Worm (Caenorhabditis elegans): ENCODE measurements around the gene Y43F8B.9.

The Y43F8B.9 gene

DNA sequence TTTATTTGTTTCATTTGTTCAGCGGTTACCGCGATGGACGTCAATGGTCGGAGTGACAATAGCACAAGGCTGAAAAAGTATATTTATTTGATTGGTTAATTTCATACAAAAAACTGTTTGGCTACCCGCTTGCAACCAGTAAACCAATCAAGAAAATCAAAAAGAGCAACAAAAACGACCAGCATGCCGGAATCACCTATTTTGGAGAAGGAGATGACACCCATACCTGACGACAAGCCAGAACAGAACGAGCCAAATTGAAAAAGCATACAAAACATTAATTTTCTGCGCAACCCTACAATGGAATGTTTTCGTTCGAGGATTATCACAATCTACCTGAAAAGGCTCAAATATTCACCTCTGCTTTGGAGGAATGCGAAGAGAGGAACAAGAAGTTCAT is 12.5 kb downstream of the Y43F8B.9 start, which contains the start of gene Y43F8B.7:
Y43F8B.7 (plus strand) TSS at position 301 of the 400 bp plus-strand sequence.
- TF ChIP-seq ceh-6 (GFP tag; optimal IDR thresholded peaks at IDR 0.05) = no peak
- TF ChIP-seq ceh-19 (GFP tag; optimal IDR thresholded peaks at IDR 0.05) = no peak
- no peak for TF ChIP-seq hlh-30 (tag; optimal IDR thresholded peaks at IDR 0.05; ENCODE audit: insufficient read depth)
- TF ChIP-seq ceh-31 (tag; optimal IDR thresholded peaks at IDR 0.05) = no peak
- no peak for TF ChIP-seq ceh-45 (GFP tag; IDR thresholded peaks at IDR 0.05)

DNA sequence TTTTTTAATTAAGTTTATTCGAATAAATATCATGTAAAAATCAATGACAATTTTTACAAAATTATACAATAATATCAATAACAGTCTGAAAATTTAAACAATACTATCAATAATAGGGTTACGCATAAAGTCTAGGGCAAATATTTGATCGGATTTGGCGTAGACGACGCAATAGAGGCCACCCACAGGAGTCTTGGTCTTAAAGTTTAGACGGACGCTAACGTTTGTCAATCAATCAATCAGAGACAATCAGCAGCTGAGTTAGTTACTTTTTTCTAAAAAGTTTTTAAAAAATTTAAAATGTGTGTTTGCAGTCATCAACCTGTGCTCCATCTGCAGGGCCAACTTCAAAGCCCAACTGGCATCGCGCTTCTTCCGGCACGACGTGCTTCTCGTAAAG is 13.3 kb downstream of the Y43F8B.9 start, which contains the start of gene Y43F8B.29:
Y43F8B.29 (plus strand) TSS at position 301 of the 400 bp plus-strand sequence.
- TF ChIP-seq hlh-6 (tag; optimal IDR thresholded peaks at IDR 0.05) = no peak

DNA sequence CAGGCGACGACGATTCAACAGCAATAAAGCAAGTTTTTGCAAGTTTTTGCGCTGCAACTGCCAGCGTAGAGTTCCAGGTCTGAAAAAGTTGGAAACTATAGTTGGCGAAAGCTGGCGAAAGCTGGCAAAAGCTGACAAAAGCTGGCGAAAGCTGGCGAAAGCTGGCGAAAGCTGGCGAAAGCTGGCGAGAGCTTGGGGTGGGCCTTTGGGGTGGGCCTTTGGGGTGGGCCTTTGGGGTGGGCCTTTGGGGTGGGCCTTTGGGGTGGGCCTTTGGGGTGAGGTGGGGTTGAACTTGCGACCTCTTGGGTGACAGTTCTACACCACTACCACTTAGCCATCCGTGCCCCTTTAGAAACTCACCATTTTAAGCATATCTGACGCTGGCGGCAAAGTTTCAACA is 17.2 kb downstream of the Y43F8B.9 start:
- TF ChIP-seq fkh-6 (tag; optimal IDR thresholded peaks at IDR 0.05) = no peak
- TF ChIP-seq eyg-1 (tag; optimal IDR thresholded peaks at IDR 0.05) = no peak
- no peak for TF ChIP-seq che-1 (tag; optimal IDR thresholded peaks at IDR 0.05)
- TF ChIP-seq pag-3 (tag; optimal IDR thresholded peaks at IDR 0.05; ENCODE audit: borderline replicate concordance) = no peak
- TF ChIP-seq odd-2 (tag; optimal IDR thresholded peaks at IDR 0.05) = no peak
- TF ChIP-seq ceh-18 (tag; optimal IDR thresholded peaks at IDR 0.05) = no peak
- TF ChIP-seq nhr-232 (tag; optimal IDR thresholded peaks at IDR 0.05) = no peak
- no peak for TF ChIP-seq T23F11.4 (GFP tag; optimal IDR thresholded peaks at IDR 0.05)
- no peak for TF ChIP-seq mec-3 (tag; optimal IDR thresholded peaks at IDR 0.05; ENCODE audit: borderline replicate concordance)
- TF ChIP-seq pha-2 (tag; optimal IDR thresholded peaks at IDR 0.05) = no peak
- no peak for TF ChIP-seq sox-4 (tag; optimal IDR thresholded peaks at IDR 0.05)
- no peak for TF ChIP-seq ref-2 (tag; optimal IDR thresholded peaks at IDR 0.05)
- no peak for TF ChIP-seq ceh-31 (tag; optimal IDR thresholded peaks at IDR 0.05)

DNA sequence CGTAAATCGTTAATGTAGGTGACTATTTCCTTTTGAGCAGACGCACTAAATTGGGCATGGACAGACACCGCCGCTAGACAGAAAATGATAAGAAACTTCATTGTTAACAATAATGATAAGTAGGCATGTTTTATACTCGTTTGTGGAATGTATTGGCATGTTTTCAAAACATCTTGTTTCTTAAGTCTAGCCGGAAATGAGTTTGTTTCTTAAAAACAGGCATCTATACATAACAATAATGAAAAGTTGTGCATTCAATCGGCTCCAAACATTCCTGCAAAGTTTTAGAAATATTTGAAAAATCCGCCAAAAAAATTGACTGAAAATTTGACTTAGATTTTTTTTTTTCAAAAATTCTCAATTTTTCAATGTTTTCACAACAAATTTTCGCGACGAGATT is 17.6 kb downstream of the Y43F8B.9 start, which contains the start of gene scl-21:
scl-21 (minus strand) TSS at position 101 of the 400 bp plus-strand sequence.
- TF ChIP-seq hlh-6 (tag; optimal IDR thresholded peaks at IDR 0.05) (no peak), ceh-24 (tag; optimal IDR thresholded peaks at IDR 0.05) (no peak), unc-42 (tag; optimal IDR thresholded peaks at IDR 0.05) (no peak), nhr-232 (tag; optimal IDR thresholded peaks at IDR 0.05) (no peak), elt-2 (tag; optimal IDR thresholded peaks at IDR 0.05) (no peak), unc-3 (GFP tag; conservative IDR thresholded peaks at IDR 0.05) (no peak), unc-3 (tag; optimal IDR thresholded peaks at IDR 0.05) (no peak), unc-55 (GFP tag; optimal IDR thresholded peaks at IDR 0.05) (no peak), fax-1 (tag; optimal IDR thresholded peaks at IDR 0.05) (no peak)

DNA sequence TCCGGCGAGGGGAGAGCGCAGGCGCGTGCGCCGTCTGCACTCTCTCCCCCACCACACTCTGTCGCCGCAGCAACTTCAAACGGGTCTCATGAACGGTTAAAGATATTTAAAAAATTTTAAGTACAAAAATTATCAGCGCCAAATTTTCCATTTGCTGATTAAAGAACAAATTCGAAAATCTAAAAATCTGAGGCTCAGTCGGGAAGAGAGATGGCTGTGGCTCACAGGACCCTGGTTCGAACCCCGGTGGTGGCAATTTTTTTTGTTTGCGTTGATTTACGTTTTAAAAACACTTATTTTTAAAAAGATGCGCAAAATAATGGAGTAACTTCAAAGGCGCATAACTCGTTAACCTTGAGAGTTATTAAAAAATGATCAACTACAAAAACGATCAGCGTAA is 19.1 kb downstream of the Y43F8B.9 start:
- no peak for TF ChIP-seq ama-1 (optimal IDR thresholded peaks at IDR 0.05)
- no peak for TF ChIP-seq ztf-16 (tag; optimal IDR thresholded peaks at IDR 0.05)
- TF ChIP-seq ceh-24 (tag; optimal IDR thresholded peaks at IDR 0.05) = no peak
- no peak for TF ChIP-seq syd-9 (tag; optimal IDR thresholded peaks at IDR 0.05)
- no peak for TF ChIP-seq hlh-30 (tag; optimal IDR thresholded peaks at IDR 0.05; ENCODE audit: insufficient read depth)
- TF ChIP-seq hlh-15 (tag; optimal IDR thresholded peaks at IDR 0.05) = no peak
- no peak for TF ChIP-seq dve-1 (tag; optimal IDR thresholded peaks at IDR 0.05)
- no peak for TF ChIP-seq unc-3 (GFP tag; conservative IDR thresholded peaks at IDR 0.05)
- no peak for TF ChIP-seq unc-3 (tag; optimal IDR thresholded peaks at IDR 0.05)
- no peak for TF ChIP-seq hlh-13 (GFP tag; optimal IDR thresholded peaks at IDR 0.05)

DNA sequence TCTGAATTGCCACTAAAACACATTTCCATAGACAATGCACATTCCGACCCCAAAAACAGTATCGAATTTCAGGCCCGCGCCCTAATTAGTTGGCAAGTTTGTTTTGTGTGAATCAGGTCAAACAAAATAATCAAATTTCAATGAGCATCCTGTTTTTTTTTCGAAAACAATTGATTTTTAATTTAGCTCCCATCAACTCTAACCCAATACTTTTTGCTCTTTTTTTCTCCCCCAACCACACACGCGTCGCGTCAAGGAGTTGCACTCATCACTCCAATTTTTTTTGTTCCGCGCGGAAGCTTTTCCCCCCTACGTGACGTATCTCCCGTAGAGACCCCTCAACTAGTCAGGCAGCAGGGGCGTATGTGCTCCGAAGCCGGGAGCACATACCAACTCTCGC is 23.4 kb downstream of the Y43F8B.9 start:
- TF ChIP-seq unc-42 (tag; optimal IDR thresholded peaks at IDR 0.05) = no peak
- TF ChIP-seq madf-2 (tag; optimal IDR thresholded peaks at IDR 0.05) = no peak
- TF ChIP-seq npax-4 (tag; optimal IDR thresholded peaks at IDR 0.05) = no peak
- no peak for TF ChIP-seq F13H6.1 (tag; optimal IDR thresholded peaks at IDR 0.05)
- no peak for TF ChIP-seq ceh-2 (tag; optimal IDR thresholded peaks at IDR 0.05)
- no peak for TF ChIP-seq ceh-22 (tag; optimal IDR thresholded peaks at IDR 0.05)
- no peak for TF ChIP-seq fkh-10 (GFP tag; optimal IDR thresholded peaks at IDR 0.05)
- TF ChIP-seq ceh-18 (tag; optimal IDR thresholded peaks at IDR 0.05) = no peak
- TF ChIP-seq zip-5 (tag; optimal IDR thresholded peaks at IDR 0.05) = no peak
- TF ChIP-seq ttx-3 (tag; optimal IDR thresholded peaks at IDR 0.05) = no peak
